Worm (Caenorhabditis elegans) whole organism, late embryonic: ENCODE data around the gene ksr-1.

Experiments used
- T23F11.4 ChIP-seq: fragments of 200-800 bp; sonication (Bioruptor generic); optimal IDR thresholded peaks from 2 replicates; lab custom pipeline; 2018; ENCODE audit warnings: mild to moderate bottlenecking, missing genetic modification characterization, missing compliant biosample characterization
- ama-1 ChIP-seq: fragments of 150-350 bp; optimal IDR thresholded peaks from 2 replicates; lab custom pipeline; 2014
- ceh-18 ChIP-seq: sonication (generic microtip); optimal IDR thresholded peaks from 2 replicates; lab custom pipeline; 2016; ENCODE audit warnings: missing genetic modification characterization, missing compliant biosample characterization
- dmd-4 ChIP-seq: sonication (generic microtip); optimal IDR thresholded peaks from 2 replicates; lab custom pipeline; 2016; ENCODE audit warnings: borderline replicate concordance, missing genetic modification characterization, missing compliant biosample characterization
- nfya-1 ChIP-seq: sonication (generic microtip); optimal IDR thresholded peaks from 2 replicates; lab custom pipeline; 2017; ENCODE audit warnings: missing genetic modification characterization, mild to moderate bottlenecking, missing compliant biosample characterization, antibody characterized with exemption, moderate library complexity
- nhr-11 ChIP-seq: fragments of 150-350 bp; optimal IDR thresholded peaks from 2 replicates; lab custom pipeline; 2014; ENCODE audit warnings: missing biosample characterization, missing genetic modification characterization
- odd-2 ChIP-seq: sonication (generic microtip); optimal IDR thresholded peaks from 2 replicates; lab custom pipeline; 2017; ENCODE audit warnings: antibody characterized with exemption, mild to moderate bottlenecking, missing genetic modification characterization, missing compliant biosample characterization
- pqm-1 ChIP-seq: sonication (generic microtip); optimal IDR thresholded peaks from 2 replicates; lab custom pipeline; 2016; ENCODE audit warnings: missing genetic modification characterization, missing compliant biosample characterization
- tbx-2 ChIP-seq: sonication (generic microtip); optimal IDR thresholded peaks from 2 replicates; lab custom pipeline; 2016; ENCODE audit warnings: missing genetic modification characterization, missing compliant biosample characterization
- unc-55 ChIP-seq: sonication (generic microtip); optimal IDR thresholded peaks from 2 replicates; lab custom pipeline; 2017; ENCODE audit warnings: missing biosample characterization, missing genetic modification reagents, missing genetic modification characterization

ce11 chrX:8323371-8323770 lies 48.4 kb downstream of the ksr-1 start, which contains the start of gene R09F10.1:
- no peak for TF ChIP-seq unc-55 (GFP tag; lab: Kevin White, UChicago)
- TF ChIP-seq ama-1 (lab: Kevin White, UChicago): no peak
- no peak for TF ChIP-seq nfya-1 (tag; lab: Kevin White, UChicago)
- TF ChIP-seq pqm-1 (tag; lab: Kevin White, UChicago): no peak
- TF ChIP-seq tbx-2 (tag; lab: Kevin White, UChicago): no peak
- TF ChIP-seq dmd-4: no peak
- TF ChIP-seq T23F11.4 (GFP tag; lab: Kevin White, UChicago): no peak
- no peak for TF ChIP-seq odd-2 (tag; lab: Kevin White, UChicago)
- TF ChIP-seq nhr-11 (tag; lab: Kevin White, UChicago): no peak
- TF ChIP-seq ceh-18: no peak
